Worm (Caenorhabditis elegans): ENCODE measurements around the gene F08F1.9.

F08F1.9 gene

DNA sequence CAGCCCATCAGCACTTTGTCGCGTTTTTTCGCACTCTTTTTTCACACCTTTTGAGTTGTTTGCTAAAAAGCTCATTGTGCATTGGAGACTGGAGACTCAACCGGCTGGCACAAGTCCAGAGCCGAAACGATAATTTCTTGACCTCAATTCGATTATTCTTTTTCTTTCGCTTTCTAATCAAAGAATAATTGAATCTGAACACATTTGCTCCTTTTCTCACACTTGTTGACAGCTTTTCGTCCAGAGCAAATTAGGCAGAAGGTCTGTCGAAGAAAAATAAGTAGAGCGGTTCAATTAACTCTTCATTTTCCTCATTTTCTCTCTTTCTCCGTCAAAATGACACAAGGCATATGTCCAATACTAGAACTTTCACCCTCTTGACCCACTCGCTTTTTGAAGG lies 34.3 kb upstream of the F08F1.9 start:
- TF ChIP-seq elt-3 (tag; optimal IDR thresholded peaks at IDR 0.05) (no peak), ceh-16 (tag; optimal IDR thresholded peaks at IDR 0.05) (no peak), nhr-237 (tag; optimal IDR thresholded peaks at IDR 0.05) (no peak), sea-2 (GFP tag; optimal IDR thresholded peaks at IDR 0.05) (no peak), unc-62 (GFP tag; optimal IDR thresholded peaks at IDR 0.05) (no peak), jun-1 (tag; optimal IDR thresholded peaks at IDR 0.05) (no peak), egl-5 (tag; optimal IDR thresholded peaks at IDR 0.05) (no peak), ZK546.5 (tag; optimal IDR thresholded peaks at IDR 0.05) (no peak), egl-27 (tag; optimal IDR thresholded peaks at IDR 0.05) (no peak), R02D3.7 (tag; optimal IDR thresholded peaks at IDR 0.05) (no peak), unc-39 (tag; optimal IDR thresholded peaks at IDR 0.05) (no peak), nhr-23 (tag; optimal IDR thresholded peaks at IDR 0.05) (no peak), lin-15B (tag; optimal IDR thresholded peaks at IDR 0.05) (no peak), nhr-43 (tag; optimal IDR thresholded peaks at IDR 0.05; ENCODE audit: poor library complexity, severe bottlenecking) (no peak), nhr-76 (tag; optimal IDR thresholded peaks at IDR 0.05) (no peak), tbx-2 (tag; optimal IDR thresholded peaks at IDR 0.05) (no peak), ceh-82 (tag; optimal IDR thresholded peaks at IDR 0.05) (no peak), nhr-11 (tag; optimal IDR thresholded peaks at IDR 0.05) (no peak), hmg-11 (tag; optimal IDR thresholded peaks at IDR 0.05) (no peak)

DNA sequence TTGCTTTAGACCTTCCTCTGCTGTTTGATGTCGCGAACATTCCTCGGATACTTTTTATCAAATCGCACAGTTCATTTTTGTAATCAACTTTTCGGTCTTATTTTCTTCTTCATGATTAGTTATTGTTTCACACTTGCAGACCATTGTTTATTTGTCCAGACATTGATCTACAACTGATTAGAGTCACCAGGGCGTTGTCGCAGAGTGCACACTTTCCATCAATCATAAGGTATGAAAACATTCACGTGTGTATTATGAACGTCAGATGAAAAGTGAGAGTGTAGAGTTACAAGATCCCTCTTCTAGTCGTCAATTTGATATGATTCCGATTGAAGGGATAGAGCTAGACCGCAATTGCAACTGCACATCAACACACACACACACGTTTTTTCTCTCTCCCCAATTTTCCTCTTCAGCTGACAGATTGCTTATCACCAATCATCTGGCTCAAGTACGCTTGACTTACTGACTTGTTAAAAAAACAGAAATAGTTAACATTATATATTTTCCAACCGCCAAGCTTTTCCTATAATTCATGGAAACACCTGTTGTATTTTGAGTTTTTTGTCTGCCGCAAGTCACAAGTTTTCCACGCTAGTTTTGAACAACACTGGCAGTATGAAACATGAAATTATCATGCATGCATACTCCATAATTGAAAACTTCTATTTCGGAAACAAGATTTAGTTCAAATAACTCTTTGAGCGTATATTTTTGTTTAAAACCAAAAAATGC lies 29.5 kb upstream of the F08F1.9 start:
- TF ChIP-seq nhr-23 (tag; optimal IDR thresholded peaks at IDR 0.05), result no peak
- TF ChIP-seq nhr-28 (tag; optimal IDR thresholded peaks at IDR 0.05), result no peak
- no peak for TF ChIP-seq elt-1 (tag; optimal IDR thresholded peaks at IDR 0.05)
- no peak for TF ChIP-seq eor-1 (tag; optimal IDR thresholded peaks at IDR 0.05)
- no peak for TF ChIP-seq egl-27 (tag; optimal IDR thresholded peaks at IDR 0.05)
- no peak for TF ChIP-seq zag-1 (tag; optimal IDR thresholded peaks at IDR 0.05)
- peak; percentile 51 for TF ChIP-seq pqm-1 (tag; optimal IDR thresholded peaks at IDR 0.05)
- no peak for TF ChIP-seq elt-3 (tag; optimal IDR thresholded peaks at IDR 0.05)
- TF ChIP-seq fkh-2 (tag; optimal IDR thresholded peaks at IDR 0.05), result no peak
- TF ChIP-seq elt-2 (tag; optimal IDR thresholded peaks at IDR 0.05), result peak; percentile 37
- TF ChIP-seq pha-4 (tag; optimal IDR thresholded peaks at IDR 0.05), result peak; percentile 21
- TF ChIP-seq egl-5 (tag; optimal IDR thresholded peaks at IDR 0.05), result no peak

DNA sequence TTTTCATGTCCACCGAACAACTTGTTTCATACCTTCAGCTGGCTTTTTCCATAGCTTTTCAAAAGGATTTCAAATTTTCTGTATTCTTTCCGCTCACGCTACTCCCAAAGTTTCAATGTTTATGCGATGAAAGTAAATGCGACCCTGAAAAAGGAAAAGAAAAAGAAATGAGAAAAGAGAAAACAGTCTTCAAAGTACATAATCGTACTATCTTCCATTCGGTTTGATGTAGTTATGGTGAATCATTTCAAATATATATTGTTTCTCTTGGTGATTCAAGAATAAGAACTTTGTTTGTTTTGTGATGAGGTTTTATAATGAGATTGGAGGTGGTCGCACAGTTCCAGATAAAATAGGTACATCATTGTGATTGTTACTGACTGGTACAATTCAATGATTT lies 28.1 kb upstream of the F08F1.9 start:
- no peak for TF ChIP-seq ceh-16 (tag; optimal IDR thresholded peaks at IDR 0.05)
- no peak for TF ChIP-seq R02D3.7 (tag; optimal IDR thresholded peaks at IDR 0.05)

DNA sequence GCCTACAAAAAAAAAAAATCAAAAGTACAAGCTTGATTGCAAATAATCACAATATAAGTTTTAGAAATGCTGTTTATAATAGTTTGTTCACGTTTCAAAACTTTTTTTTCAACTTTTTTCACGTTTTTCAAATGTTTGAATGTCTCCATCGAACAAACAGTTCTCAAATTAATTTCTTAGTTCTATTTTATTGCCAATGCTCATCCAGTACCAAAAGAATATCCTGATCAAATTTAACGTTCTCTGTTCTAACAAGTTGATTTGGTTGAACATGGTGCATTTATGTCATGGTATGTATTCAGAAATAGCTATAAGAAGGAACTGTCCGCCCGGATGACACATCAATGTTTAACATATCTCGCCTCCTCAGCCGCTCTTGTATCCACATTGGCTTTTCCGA lies 21.7 kb upstream of the F08F1.9 start, which contains the start of gene kin-9:
Gene kin-9 (plus strand): TSS at position 301 of the 400 bp plus-strand sequence.
- TF ChIP-seq ama-1 (optimal IDR thresholded peaks at IDR 0.05) (no peak), nhr-12 (tag; optimal IDR thresholded peaks at IDR 0.05) (no peak)

DNA sequence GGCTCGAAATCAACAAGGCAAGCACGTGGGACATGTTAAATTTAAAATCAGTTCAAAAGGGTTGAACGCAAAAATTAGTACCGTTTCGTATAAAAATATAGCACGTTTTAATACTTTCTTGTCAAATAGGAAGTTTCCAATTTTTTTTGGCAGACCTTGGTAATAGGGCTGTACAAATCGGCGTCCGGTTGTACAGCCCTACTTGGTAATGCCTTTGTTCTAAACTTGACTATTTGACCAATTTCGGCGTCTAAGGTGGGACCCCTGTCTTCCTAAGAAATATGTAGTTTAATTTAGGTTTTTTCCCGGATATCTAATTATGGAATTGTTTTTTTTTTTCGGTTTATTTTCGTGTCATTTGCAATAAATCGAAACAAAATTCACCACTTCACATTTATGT lies 18.8 kb upstream of the F08F1.9 start:
- TF ChIP-seq snpc-4 (tag; optimal IDR thresholded peaks at IDR 0.05) (no peak), daf-12 (tag; optimal IDR thresholded peaks at IDR 0.05) (no peak), ceh-28 (tag; optimal IDR thresholded peaks at IDR 0.05) (no peak), nfya-1 (tag; optimal IDR thresholded peaks at IDR 0.05; ENCODE audit: insufficient read depth) (no peak), jun-1 (tag; optimal IDR thresholded peaks at IDR 0.05) (no peak), unc-39 (tag; optimal IDR thresholded peaks at IDR 0.05) (no peak), ama-1 (optimal IDR thresholded peaks at IDR 0.05) (no peak), ceh-16 (tag; optimal IDR thresholded peaks at IDR 0.05) (no peak), mdl-1 (tag; optimal IDR thresholded peaks at IDR 0.05) (no peak), nhr-23 (tag; optimal IDR thresholded peaks at IDR 0.05) (no peak), nhr-12 (tag; optimal IDR thresholded peaks at IDR 0.05) (no peak), sea-2 (GFP tag; optimal IDR thresholded peaks at IDR 0.05) (no peak), zag-1 (tag; optimal IDR thresholded peaks at IDR 0.05) (no peak), nhr-76 (tag; optimal IDR thresholded peaks at IDR 0.05) (no peak), pqm-1 (tag; optimal IDR thresholded peaks at IDR 0.05) (no peak)
